Worm (Caenorhabditis elegans): ENCODE data around the gene F43C11.8.

F43C11.8 gene

DNA sequence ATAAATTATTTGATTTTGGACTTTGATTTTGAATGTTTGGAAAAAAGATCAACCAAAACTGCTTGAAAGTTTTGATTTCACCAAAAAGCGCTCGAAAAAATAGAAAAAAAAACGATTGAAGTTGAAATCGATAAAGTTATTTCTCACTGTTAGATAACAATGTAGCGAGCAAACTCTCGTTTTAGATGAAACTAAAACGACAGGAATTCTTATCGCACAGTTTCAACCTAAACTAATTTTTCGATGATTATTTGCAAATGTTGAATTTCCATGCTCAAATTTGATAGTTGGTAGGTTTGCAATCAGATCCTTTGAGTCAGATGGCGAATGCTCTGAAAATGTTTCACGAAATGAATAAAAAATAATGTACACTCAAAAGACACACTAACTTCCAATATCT, 39.8 kb upstream of the F43C11.8 start:
- TF ChIP-seq zip-11 (GFP tag; IDR thresholded peaks at IDR 0.05) (no peak), pqm-1 (tag; optimal IDR thresholded peaks at IDR 0.05) (peak; percentile 73), mdl-1 (tag; optimal IDR thresholded peaks at IDR 0.05) (no peak), unc-62 (GFP tag; optimal IDR thresholded peaks at IDR 0.05 in 1 of 2) (peak in 1 of 2 experiments; percentile 6), unc-62 (tag; optimal IDR thresholded peaks at IDR 0.05) (no peak)

DNA sequence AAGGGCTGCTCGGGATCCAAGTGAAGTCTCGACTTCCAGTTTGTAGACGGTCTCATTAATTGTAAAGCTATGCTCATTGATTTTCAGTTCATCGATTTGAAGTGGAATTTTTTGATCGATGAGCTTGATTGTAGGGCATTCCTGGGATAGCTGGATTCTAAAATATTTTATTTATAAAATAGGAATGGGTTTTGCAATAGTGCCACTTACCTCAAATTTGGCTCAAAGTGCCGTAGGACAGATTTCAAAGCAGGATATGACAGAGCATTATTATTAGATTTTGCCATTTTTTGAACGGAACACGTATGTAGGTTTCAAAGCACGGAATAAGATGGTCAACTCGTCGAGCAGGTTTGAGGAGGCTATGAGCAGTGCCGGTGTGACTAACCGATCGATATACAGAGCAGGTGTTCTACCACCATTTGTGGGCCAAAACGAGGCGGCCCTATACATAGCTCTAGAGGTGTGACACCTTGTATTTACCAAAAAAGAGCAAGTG, 36.5 kb upstream of the F43C11.8 start, which contains the start of gene fbxc-25:
Gene fbxc-25, minus strand, starts transcription at position 449 of the 499 bp plus-strand sequence.
- TF ChIP-seq aha-1 (tag): peak; percentile 91
- no peak for TF ChIP-seq nhr-6 (tag; optimal IDR thresholded peaks at IDR 0.05)
- TF ChIP-seq unc-62 (GFP tag; optimal IDR thresholded peaks at IDR 0.05 in 1 of 2): peak in 1 of 2 experiments; percentile 65
- TF ChIP-seq unc-62 (tag; optimal IDR thresholded peaks at IDR 0.05): no peak
- TF ChIP-seq hmg-1.1 (GFP tag; IDR thresholded peaks at IDR 0.05): no peak

DNA sequence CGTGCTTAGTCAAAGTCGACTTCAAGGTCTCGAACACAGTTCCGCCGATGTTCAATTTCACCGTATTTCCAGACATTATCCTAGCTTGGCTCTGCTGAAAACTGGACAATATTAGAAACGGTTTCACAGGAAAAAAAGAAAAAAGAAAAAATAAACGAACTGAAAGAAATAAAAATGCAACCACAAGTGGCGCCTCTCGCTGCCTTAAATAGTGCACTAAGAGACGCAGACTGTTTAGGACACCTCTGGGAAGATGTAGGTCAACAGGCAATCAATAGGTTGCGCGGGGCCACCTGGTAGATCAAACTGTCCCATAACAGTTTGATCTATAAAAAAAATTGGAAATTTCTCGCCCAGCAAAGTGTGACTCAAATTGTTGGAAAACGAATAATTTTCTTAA, 33.6 kb upstream of the F43C11.8 start, which contains the start of gene B0281.4:
Gene B0281.4, minus strand, starts transcription at position 101 of the 400 bp plus-strand sequence.
- no peak for TF ChIP-seq sdz-12 (GFP tag; optimal IDR thresholded peaks at IDR 0.05)
- no peak for TF ChIP-seq lin-15B (tag; optimal IDR thresholded peaks at IDR 0.05)
- no peak for TF ChIP-seq cey-2 (tag; optimal IDR thresholded peaks at IDR 0.05; ENCODE audit: borderline replicate concordance, insufficient read depth)

DNA sequence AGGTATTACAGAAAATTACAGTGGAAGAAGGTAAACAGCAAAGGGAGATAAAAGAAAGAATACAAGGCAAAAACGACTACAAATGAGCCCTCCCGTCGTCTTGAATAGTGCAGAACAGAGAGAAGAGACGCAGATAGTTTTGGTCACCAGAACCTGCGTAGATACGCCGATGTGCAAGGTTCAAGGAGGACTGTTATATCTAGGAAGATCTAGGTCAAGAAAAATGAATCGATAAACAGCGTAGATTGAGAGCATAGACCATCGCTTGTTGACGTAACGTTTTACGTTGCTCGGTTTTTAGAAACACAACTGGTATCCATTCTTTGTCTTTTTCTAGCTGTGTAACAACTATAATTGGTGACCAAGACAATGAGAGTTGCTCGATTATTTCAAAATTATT, 31.5 kb upstream of the F43C11.8 start, which contains the start of gene B0281.5:
Gene B0281.5, minus strand, starts transcription at position 101 of the 400 bp plus-strand sequence.
- TF ChIP-seq F26F4.8 (GFP tag; conservative IDR thresholded peaks at IDR 0.05) (no peak), aha-1 (tag) (peak; percentile 29)

DNA sequence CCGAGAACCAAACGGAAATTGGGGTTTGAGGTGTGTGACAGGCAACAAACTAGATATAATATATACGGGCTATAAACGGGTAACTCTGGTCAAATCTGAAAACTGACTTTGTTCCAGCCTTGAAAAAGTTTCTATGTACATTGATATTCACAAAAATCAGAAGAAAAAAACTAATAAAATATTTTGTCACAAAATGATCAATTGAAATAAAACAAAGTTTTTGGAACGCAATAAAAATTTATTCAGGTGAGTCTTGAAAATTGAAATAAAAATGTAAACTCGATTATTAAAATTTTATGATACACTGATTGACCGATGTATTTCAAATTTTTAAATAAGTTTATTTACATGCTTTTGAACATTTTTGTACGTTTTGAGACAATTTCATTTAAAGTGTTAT, 30.0 kb upstream of the F43C11.8 start, which contains the start of gene B0281.6:
Gene B0281.6, minus strand, starts transcription at position 101 of the 400 bp plus-strand sequence.
- TF ChIP-seq nhr-6 (tag; optimal IDR thresholded peaks at IDR 0.05) (no peak), nhr-102 (tag; optimal IDR thresholded peaks at IDR 0.05) (no peak), hlh-30 (tag; optimal IDR thresholded peaks at IDR 0.05; ENCODE audit: insufficient read depth) (no peak), Y48G9A.11 (GFP tag; IDR thresholded peaks at IDR 0.05) (no peak), daf-19 (GFP tag; conservative IDR thresholded peaks at IDR 0.05) (no peak), mdt-29 (GFP tag; IDR thresholded peaks at IDR 0.05) (no peak), madf-5 (GFP tag; IDR thresholded peaks at IDR 0.05) (no peak), attf-4 (tag; optimal IDR thresholded peaks at IDR 0.05) (no peak), ctbp-1 (GFP tag; IDR thresholded peaks at IDR 0.05) (no peak), gei-8 (GFP tag; optimal IDR thresholded peaks at IDR 0.05) (no peak)

DNA sequence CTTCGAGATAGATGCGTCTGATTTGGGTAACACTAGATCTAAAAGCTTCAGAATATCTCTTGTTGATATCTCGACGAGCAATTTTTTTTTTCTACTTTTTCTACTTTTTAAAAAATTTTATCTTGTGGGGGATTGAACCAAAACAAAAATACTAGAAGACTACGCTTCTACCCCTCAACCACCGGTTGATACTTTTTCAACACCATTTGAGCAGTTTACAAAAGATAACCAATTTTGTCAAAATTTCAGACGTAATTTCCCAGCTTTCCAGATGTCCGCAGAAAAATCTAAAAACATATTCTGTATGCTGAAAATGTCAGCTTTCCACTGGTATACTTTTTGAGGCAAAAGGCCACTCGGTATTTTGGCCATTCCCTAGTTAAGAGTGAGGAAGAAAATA, 27.7 kb upstream of the F43C11.8 start:
- TF ChIP-seq aha-1 (tag) (peak; percentile 23), F10B5.3 (tag; optimal IDR thresholded peaks at IDR 0.05) (no peak)

DNA sequence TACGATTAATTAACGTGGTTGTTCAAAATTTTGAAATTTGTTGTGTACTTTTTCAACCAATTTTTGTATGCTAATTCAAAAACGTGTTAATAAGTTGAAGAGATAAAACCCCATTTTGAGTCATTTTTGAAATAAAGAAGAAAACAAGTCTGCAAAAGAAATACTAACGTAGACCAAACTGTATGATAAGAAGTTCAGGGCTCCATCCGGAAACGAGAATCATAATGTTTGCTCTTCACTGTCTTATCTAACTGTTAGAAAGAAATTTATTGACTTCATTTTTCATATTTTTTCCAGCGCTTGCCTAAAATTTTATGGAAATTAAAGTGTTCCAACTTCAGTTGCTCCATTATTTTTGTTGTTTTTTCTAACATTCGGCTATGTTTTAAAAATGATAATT, 26.8 kb upstream of the F43C11.8 start:
- TF ChIP-seq nhr-237 (tag; optimal IDR thresholded peaks at IDR 0.05) (no peak), egl-27 (tag; optimal IDR thresholded peaks at IDR 0.05) (no peak), nhr-76 (tag; optimal IDR thresholded peaks at IDR 0.05) (no peak), nhr-28 (tag; optimal IDR thresholded peaks at IDR 0.05) (peak; percentile 61), ctbp-1 (GFP tag; IDR thresholded peaks at IDR 0.05) (no peak), T26A8.4 (GFP tag; IDR thresholded peaks at IDR 0.05) (no peak), nhr-111 (GFP tag; optimal IDR thresholded peaks at IDR 0.05) (no peak), pqm-1 (tag; optimal IDR thresholded peaks at IDR 0.05) (peak; percentile 93), daf-16 (GFP tag; optimal IDR thresholded peaks at IDR 0.05) (no peak), daf-16 (tag; optimal IDR thresholded peaks at IDR 0.05) (peak; percentile 52), aha-1 (tag) (peak; percentile 10), unc-62 (GFP tag; optimal IDR thresholded peaks at IDR 0.05 in 1 of 2) (no peak), unc-62 (tag; optimal IDR thresholded peaks at IDR 0.05) (no peak), snpc-1.2 (GFP tag; IDR thresholded peaks at IDR 0.05) (no peak), attf-4 (tag; optimal IDR thresholded peaks at IDR 0.05) (no peak), unc-39 (tag; optimal IDR thresholded peaks at IDR 0.05) (no peak), ztf-11 (tag; optimal IDR thresholded peaks at IDR 0.05) (no peak), dmd-6 (GFP tag; IDR thresholded peaks at IDR 0.05) (peak; percentile 10; the same call in 1 of the 2 replicates), lin-1 (GFP tag; IDR thresholded peaks at IDR 0.05) (peak; percentile 26; the same call in 1 of the 2 replicates)

Data from whole organism, L4 larva.